Worm (Caenorhabditis elegans): Measurements from ENCODE around the gene K02E10.4.

ce11 chrX:2439309-2439708 lies 43.8 kb upstream of the K02E10.4 start:
- no peak for TF ChIP-seq unc-62 (GFP tag; optimal IDR thresholded peaks at IDR 0.05)
- no peak for TF ChIP-seq ama-1 (optimal IDR thresholded peaks at IDR 0.05)
- TF ChIP-seq aly-2 (tag; optimal IDR thresholded peaks at IDR 0.05), result no peak
- no peak for TF ChIP-seq alr-1 (tag; optimal IDR thresholded peaks at IDR 0.05)
- TF ChIP-seq ceh-82 (tag; optimal IDR thresholded peaks at IDR 0.05), result no peak
- no peak for TF ChIP-seq nhr-10 (tag; optimal IDR thresholded peaks at IDR 0.05)
- no peak for TF ChIP-seq skn-1 (tag; optimal IDR thresholded peaks at IDR 0.05)
- no peak for TF ChIP-seq nhr-21 (tag; optimal IDR thresholded peaks at IDR 0.05)

Data from whole organism, L2 larva.